Fruit fly (Drosophila melanogaster) Kc167 (cell line): Measurements from ENCODE around the gene dbe.

Source experiments
- Myc ChIP-seq: fragments of >200 bp; optimal IDR thresholded peaks from 2 replicates; lab custom pipeline; 2017; ENCODE audit warnings: missing external identifiers
- h ChIP-seq: fragments of >200 bp; optimal IDR thresholded peaks from 3 replicates; lab custom pipeline; 2018; ENCODE audit warnings: missing external identifiers
- insv ChIP-seq: fragments of >200 bp; optimal IDR thresholded peaks from 3 replicates; lab custom pipeline; 2018; ENCODE audit warnings: missing external identifiers
- psq ChIP-seq: fragments of >200 bp; optimal IDR thresholded peaks from 2 replicates; lab custom pipeline; 2017; ENCODE audit warnings: missing external identifiers
- ttk ChIP-seq: sonication (Bioruptor generic); optimal IDR thresholded peaks from 2 replicates; lab custom pipeline; 2017; ENCODE audit warnings: missing external identifiers

DNA sequence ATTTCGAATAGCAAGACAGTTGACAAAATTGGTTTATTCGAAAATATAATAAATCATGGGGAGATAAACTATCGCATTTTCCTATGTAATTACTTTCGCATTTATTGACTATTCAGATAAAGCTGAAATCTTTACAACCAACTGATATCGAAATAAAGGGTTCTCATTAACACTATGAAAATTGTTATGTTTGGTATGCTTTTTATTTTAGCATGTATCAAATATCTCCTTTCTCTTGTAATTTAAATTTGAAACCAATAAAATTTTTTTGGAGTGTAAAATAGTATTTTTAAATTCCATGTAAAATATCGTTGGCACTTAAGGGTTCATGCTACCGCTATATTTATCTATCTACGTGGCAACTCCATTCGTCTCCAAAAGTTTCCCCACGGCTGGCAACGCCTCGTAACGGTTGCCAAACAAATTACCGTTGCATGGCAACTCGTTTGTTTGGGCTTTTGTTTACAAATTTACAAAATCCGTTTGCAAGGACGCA lies 14.6 kb downstream of the dbe start, which contains the start of gene CG13949:
- TF ChIP-seq psq (no peak), ttk (no peak), insv (lab: Kevin White, UChicago) (no peak), Myc (lab: Kevin White, UChicago) (no peak), h (no peak)
